Fruit fly (Drosophila melanogaster) whole organism, embryonic: ENCODE measurements around the gene CG42393.

Experiments
- CG10209 ChIP-seq: fragments of 200-800 bp; sonication (Bioruptor generic); optimal IDR thresholded peaks from 3 replicates; lab custom pipeline; 2017; ENCODE audit warnings: missing biosample characterization, mild to moderate bottlenecking, missing genetic modification characterization, missing genetic modification reagents
- CG10366 ChIP-seq: fragments of 200-800 bp; sonication (Bioruptor generic); IDR thresholded peaks from 2 replicates; pipeline ENCODE4 v1.3.6; 2022; ENCODE audit warnings: missing biosample characterization, missing genetic modification characterization
- CG12071 ChIP-seq: fragments of 200-800 bp; sonication (Bioruptor generic); optimal IDR thresholded peaks from 3 replicates; lab custom pipeline; 2018; ENCODE audit warnings: missing biosample characterization, mild to moderate bottlenecking, missing genetic modification characterization
- CG12299 ChIP-seq: fragments of 200-800 bp; sonication (Bioruptor generic); optimal IDR thresholded peaks from 2 replicates; lab custom pipeline; 2018; ENCODE audit warnings: missing biosample characterization, mild to moderate bottlenecking, missing genetic modification characterization
- CG13123 ChIP-seq: fragments of 200-800 bp; sonication (Bioruptor generic); optimal IDR thresholded peaks from 2 replicates; lab custom pipeline; 2016; ENCODE audit warnings: missing biosample characterization, missing genetic modification characterization
- CG1602 ChIP-seq: fragments of 200-800 bp; sonication (Bioruptor generic); optimal IDR thresholded peaks from 3 replicates; lab custom pipeline; 2016; ENCODE audit warnings: missing biosample characterization, missing genetic modification characterization
- CG2712 ChIP-seq: fragments of 200-800 bp; optimal IDR thresholded peaks from 3 replicates; lab custom pipeline; 2019; ENCODE audit warnings: missing biosample characterization, mild to moderate bottlenecking, missing genetic modification characterization, moderate library complexity
- CG32772 ChIP-seq: fragments of 200-800 bp; sonication (Bioruptor generic); IDR thresholded peaks from 2 replicates; pipeline ENCODE4 v1.3.6; 2022; ENCODE audit warnings: missing biosample characterization, missing genetic modification characterization
- CG33557 ChIP-seq: fragments of 200-800 bp; sonication (Bioruptor generic); optimal IDR thresholded peaks from 2 replicates; lab custom pipeline; 2019; ENCODE audit warnings: missing biosample characterization, mild to moderate bottlenecking, missing genetic modification characterization, moderate library complexity
- CG6765 ChIP-seq: fragments of 200-800 bp; sonication (Bioruptor generic); optimal IDR thresholded peaks from 3 replicates; lab custom pipeline; 2017; ENCODE audit warnings: missing biosample characterization, mild to moderate bottlenecking, missing genetic modification characterization
- CG8765 ChIP-seq: fragments of 200-800 bp; sonication (Bioruptor generic); IDR thresholded peaks from 2 replicates; pipeline ENCODE4 v1.3.6; 2022; ENCODE audit warnings: missing biosample characterization, missing genetic modification characterization
- Deaf1 ChIP-seq: fragments of 200-800 bp; optimal IDR thresholded peaks from 3 replicates; lab custom pipeline; 2019; ENCODE audit warnings: missing biosample characterization, mild to moderate bottlenecking, missing genetic modification characterization, moderate library complexity
- Dip3 ChIP-seq: fragments of 200-800 bp; sonication (Bioruptor generic); optimal IDR thresholded peaks from 3 replicates; lab custom pipeline; 2016; ENCODE audit warnings: missing biosample characterization, missing genetic modification characterization
- Elba2 ChIP-seq: fragments of 200-800 bp; sonication (Bioruptor generic); optimal IDR thresholded peaks from 3 replicates; lab custom pipeline; 2016; ENCODE audit warnings: missing biosample characterization, missing genetic modification characterization
- Fer1 ChIP-seq: fragments of 200-800 bp; sonication (Bioruptor generic); optimal IDR thresholded peaks from 2 replicates; lab custom pipeline; 2017; ENCODE audit warnings: missing biosample characterization, mild to moderate bottlenecking, missing genetic modification characterization
- HLH3B ChIP-seq: fragments of 200-800 bp; sonication (Bioruptor generic); IDR thresholded peaks from 2 replicates; pipeline ENCODE4 v1.3.6; 2022; ENCODE audit warnings: missing biosample characterization, missing genetic modification characterization
- HLHmδ ChIP-seq: fragments of 200-800 bp; sonication (Bioruptor generic); optimal IDR thresholded peaks from 2 replicates; lab custom pipeline; 2018; ENCODE audit warnings: missing biosample characterization, mild to moderate bottlenecking, missing genetic modification characterization, moderate library complexity
- Hey ChIP-seq: fragments of 200-800 bp; sonication (Bioruptor generic); optimal IDR thresholded peaks from 3 replicates; lab custom pipeline; 2018; ENCODE audit warnings: missing biosample characterization, mild to moderate bottlenecking, missing genetic modification characterization
- Hr3 ChIP-seq: fragments of 200-800 bp; sonication (Bioruptor generic); optimal IDR thresholded peaks from 3 replicates; lab custom pipeline; 2016; ENCODE audit warnings: missing biosample characterization, missing genetic modification characterization
- Hsf ChIP-seq: fragments of 200-800 bp; sonication (Bioruptor generic); optimal IDR thresholded peaks from 3 replicates; lab custom pipeline; 2016; ENCODE audit warnings: missing biosample characterization, missing genetic modification characterization
- Kr ChIP-seq: fragments of 200-800 bp; sonication (Bioruptor generic); optimal IDR thresholded peaks from 2 replicates; lab custom pipeline; 2017; ENCODE audit warnings: missing biosample characterization, mild to moderate bottlenecking, missing genetic modification characterization
- MTF-1 ChIP-seq: fragments of 200-800 bp; sonication (Bioruptor generic); optimal IDR thresholded peaks from 2 replicates; lab custom pipeline; 2018; ENCODE audit warnings: missing biosample characterization, mild to moderate bottlenecking, missing genetic modification characterization, borderline replicate concordance
- Myb ChIP-seq: fragments of 200-800 bp; sonication (Bioruptor generic); optimal IDR thresholded peaks from 2 replicates; lab custom pipeline; 2016; ENCODE audit warnings: missing biosample characterization, missing genetic modification characterization
- NK7.1 ChIP-seq: fragments of 200-800 bp; sonication (Bioruptor generic); optimal IDR thresholded peaks from 3 replicates; lab custom pipeline; 2016; ENCODE audit warnings: missing biosample characterization, missing genetic modification characterization
- Scr ChIP-seq: fragments of 200-800 bp; sonication (Bioruptor generic); IDR thresholded peaks from 2 replicates; pipeline ENCODE4 v1.3.6; 2022; ENCODE audit warnings: missing biosample characterization, missing genetic modification characterization; ENCODE audit not compliant: partially characterized antibody
- ac ChIP-seq: fragments of 200-800 bp; sonication (Bioruptor generic); optimal IDR thresholded peaks from 3 replicates; lab custom pipeline; 2017; ENCODE audit warnings: missing biosample characterization, mild to moderate bottlenecking, missing genetic modification characterization
- bbx ChIP-seq: fragments of 200-800 bp; sonication (Bioruptor generic); IDR thresholded peaks from 2 replicates; pipeline ENCODE4 v1.3.6; 2022; ENCODE audit warnings: missing biosample characterization, missing genetic modification characterization; ENCODE audit not compliant: partially characterized antibody
- bsh ChIP-seq, 2 experiments: fragments of 200-800 bp; sonication (Bioruptor generic); optimal IDR thresholded peaks; 2 replicates each; lab custom pipeline; 2017 to 2018; ENCODE audit warnings: mild to moderate bottlenecking in 2 of 2, missing biosample characterization in 2 of 2, missing genetic modification characterization in 2 of 2, moderate library complexity in 1 of 2
- chn ChIP-seq: fragments of 200-800 bp; sonication (Bioruptor generic); optimal IDR thresholded peaks from 2 replicates; lab custom pipeline; 2016; ENCODE audit warnings: missing biosample characterization, missing genetic modification characterization
- dan ChIP-seq: fragments of 200-800 bp; sonication (Bioruptor generic); IDR thresholded peaks from 2 replicates; pipeline ENCODE4 v1.3.6; 2022; ENCODE audit warnings: missing biosample characterization, missing genetic modification characterization
- dpn ChIP-seq, 2 experiments: fragments of 200-800 bp; sonication (Bioruptor generic); optimal IDR thresholded peaks; 3 replicates each; lab custom pipeline; 2016; ENCODE audit warnings: missing biosample characterization in 2 of 2, missing genetic modification characterization in 2 of 2
- dysf ChIP-seq: fragments of 200-800 bp; sonication (Bioruptor generic); IDR thresholded peaks from 3 replicates; pipeline ENCODE4 v1.3.6; 2022; ENCODE audit warnings: missing biosample characterization, missing genetic modification characterization
- ems ChIP-seq: fragments of 200-800 bp; sonication (Bioruptor generic); optimal IDR thresholded peaks from 3 replicates; lab custom pipeline; 2016; ENCODE audit warnings: missing biosample characterization, missing genetic modification characterization
- ewg ChIP-seq: fragments of 200-800 bp; sonication (Bioruptor generic); optimal IDR thresholded peaks from 3 replicates; lab custom pipeline; 2017; ENCODE audit warnings: mild to moderate bottlenecking, missing biosample characterization, missing genetic modification reagents, missing genetic modification characterization
- fd102C ChIP-seq: fragments of 200-800 bp; sonication (Bioruptor generic); optimal IDR thresholded peaks from 2 replicates; lab custom pipeline; 2018; ENCODE audit warnings: missing biosample characterization, mild to moderate bottlenecking, missing genetic modification characterization, moderate library complexity
- fru ChIP-seq: fragments of >200 bp; optimal IDR thresholded peaks from 2 replicates; lab custom pipeline; 2017
- fu2 ChIP-seq: fragments of 200-800 bp; sonication (Bioruptor generic); optimal IDR thresholded peaks from 2 replicates; lab custom pipeline; 2016; ENCODE audit warnings: missing biosample characterization, missing genetic modification characterization
- gro ChIP-seq: fragments of 200-800 bp; sonication (Bioruptor generic); optimal IDR thresholded peaks from 2 replicates; lab custom pipeline; 2016; ENCODE audit warnings: missing biosample characterization, missing genetic modification characterization
- lbe ChIP-seq: fragments of 200-800 bp; sonication (Bioruptor generic); optimal IDR thresholded peaks from 2 replicates; lab custom pipeline; 2016; ENCODE audit warnings: missing biosample characterization, mild to moderate bottlenecking, missing genetic modification characterization
- nom ChIP-seq: fragments of 200-800 bp; sonication (Bioruptor generic); optimal IDR thresholded peaks from 2 replicates; lab custom pipeline; 2017; ENCODE audit warnings: missing biosample characterization, missing genetic modification characterization, mild to moderate bottlenecking, moderate library complexity, missing genetic modification reagents
- odd ChIP-seq: fragments of 200-800 bp; sonication (Bioruptor generic); optimal IDR thresholded peaks from 2 replicates; lab custom pipeline; 2017; ENCODE audit warnings: missing biosample characterization, mild to moderate bottlenecking, missing genetic modification characterization
- org-1 ChIP-seq: fragments of 200-800 bp; sonication (Bioruptor generic); optimal IDR thresholded peaks from 2 replicates; lab custom pipeline; 2017; ENCODE audit warnings: missing biosample characterization, missing genetic modification characterization
- seq ChIP-seq: fragments of 200-800 bp; sonication (Bioruptor generic); IDR thresholded peaks from 2 replicates; pipeline ENCODE4 v1.3.6; 2022; ENCODE audit warnings: missing biosample characterization, missing genetic modification characterization
- sim ChIP-seq: fragments of 200-800 bp; sonication (Bioruptor generic); IDR thresholded peaks from 2 replicates; pipeline ENCODE4 v1.3.6; 2022; ENCODE audit warnings: missing biosample characterization, missing genetic modification characterization
- slbo ChIP-seq: fragments of 200-800 bp; sonication (Bioruptor generic); IDR thresholded peaks from 2 replicates; pipeline ENCODE4 v1.3.6; 2022; ENCODE audit warnings: missing biosample characterization, missing genetic modification characterization
- slp2 ChIP-seq: fragments of 200-800 bp; sonication (Bioruptor generic); optimal IDR thresholded peaks from 2 replicates; lab custom pipeline; 2016; ENCODE audit warnings: missing biosample characterization, missing genetic modification characterization
- unc-4 ChIP-seq: fragments of 200-800 bp; sonication (Bioruptor generic); IDR thresholded peaks from 2 replicates; pipeline ENCODE4 v1.3.6; 2022; ENCODE audit warnings: missing biosample characterization, missing genetic modification characterization; ENCODE audit not compliant: partially characterized antibody
- usp ChIP-seq: fragments of >200 bp; optimal IDR thresholded peaks from 2 replicates; lab custom pipeline; 2017; ENCODE audit warnings: missing biosample characterization, missing genetic modification characterization
- vfl ChIP-seq: fragments of 200-800 bp; sonication (Bioruptor generic); optimal IDR thresholded peaks from 2 replicates; lab custom pipeline; 2016; ENCODE audit warnings: missing biosample characterization, missing genetic modification characterization
- zen ChIP-seq: fragments of 200-800 bp; sonication (Bioruptor generic); optimal IDR thresholded peaks from 3 replicates; lab custom pipeline; 2018; ENCODE audit warnings: missing biosample characterization, mild to moderate bottlenecking, missing genetic modification characterization, moderate library complexity
- zen2 ChIP-seq: fragments of 200-800 bp; sonication (Bioruptor generic); IDR thresholded peaks from 3 replicates; pipeline ENCODE4 v1.3.6; 2022; ENCODE audit warnings: missing biosample characterization, missing genetic modification characterization; ENCODE audit not compliant: partially characterized antibody

Gene CG42393

DNA sequence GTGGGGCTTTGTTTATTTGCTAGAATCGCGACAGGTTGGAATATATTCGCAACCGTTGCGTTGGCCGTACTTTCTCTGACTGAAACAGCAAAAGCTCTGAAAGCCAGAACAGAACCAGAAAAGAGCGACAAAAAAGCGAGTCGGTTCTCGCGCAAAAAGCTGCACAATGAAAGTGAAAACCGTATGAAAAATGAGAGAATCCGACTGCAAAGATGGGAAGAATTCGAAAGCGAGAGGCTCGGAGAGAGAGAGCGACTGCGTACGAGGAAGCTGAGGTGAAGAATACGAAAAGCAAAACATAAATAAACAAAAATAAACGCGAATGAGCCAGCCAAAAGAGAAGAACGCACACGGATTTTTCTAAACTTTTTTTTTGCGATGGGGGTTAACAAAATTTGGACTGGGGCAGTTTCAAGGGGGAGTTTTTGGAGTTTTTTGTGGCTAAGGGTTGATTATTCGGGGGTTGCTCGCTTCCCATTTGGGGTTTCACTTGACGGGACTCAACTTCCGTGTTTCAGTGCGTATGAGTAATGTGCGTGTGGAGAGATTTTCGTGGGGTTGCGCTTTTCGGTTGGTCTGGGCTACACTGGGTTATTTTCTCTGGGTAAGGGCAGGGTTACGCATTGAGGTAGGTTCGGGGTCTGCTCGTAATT lies 19.3 kb downstream of the CG42393 start:
- TF ChIP-seq MTF-1 (GFP tag; lab: Kevin White, UChicago) (no peak), ewg (GFP tag; lab: Kevin White, UChicago) (peak; percentile 19), fu2 (GFP tag; lab: Kevin White, UChicago) (no peak), Hsf (GFP tag; lab: Kevin White, UChicago) (no peak), CG33557 (GFP tag; lab: Kevin White, UChicago) (no peak), zen (tag; lab: Kevin White, UChicago) (no peak), chn (GFP tag; lab: Kevin White, UChicago) (no peak), org-1 (GFP tag; lab: Kevin White, UChicago) (no peak), ems (GFP tag; lab: Kevin White, UChicago) (no peak), CG2712 (no peak), Hey (no peak), CG6765 (GFP tag; lab: Kevin White, UChicago) (no peak), odd (GFP tag; lab: Kevin White, UChicago) (no peak), Dip3 (GFP tag; lab: Kevin White, UChicago) (peak; percentile 52), CG12299 (no peak), Fer1 (GFP tag; lab: Kevin White, UChicago) (no peak), dysf (GFP tag; lab: Robert Waterston, UW) (no peak), sim (GFP tag; lab: Robert Waterston, UW) (no peak), CG10209 (no peak), CG8765 (no peak), fru (no peak), zen2 (GFP tag; lab: Robert Waterston, UW) (no peak), slp2 (no peak), CG10366 (no peak), nom (GFP tag; lab: Kevin White, UChicago) (peak; percentile 62), slbo (GFP tag; lab: Robert Waterston, UW) (no peak), CG13123 (GFP tag; lab: Kevin White, UChicago) (no peak), fd102C (GFP tag; lab: Kevin White, UChicago) (no peak), CG32772 (GFP tag; lab: Robert Waterston, UW) (no peak), usp (GFP tag; lab: Kevin White, UChicago) (no peak), CG12071 (GFP tag; lab: Kevin White, UChicago) (no peak), Scr (GFP tag; lab: Robert Waterston, UW) (no peak), CG1602 (no peak), Deaf1 (tag; lab: Kevin White, UChicago) (peak; percentile 11), Kr (no peak), Myb (GFP tag; lab: Kevin White, UChicago) (no peak), lbe (peak; percentile 39), dan (GFP tag; lab: Robert Waterston, UW) (no peak), unc-4 (no peak), HLH3B (no peak), NK7.1 (GFP tag; lab: Kevin White, UChicago) (no peak), ac (GFP tag; lab: Kevin White, UChicago) (no peak), HLHmδ (no peak), bsh (GFP tag; optimal IDR thresholded peaks at IDR 0.05; lab: Kevin White, UChicago) (peak in 1 of 2 experiments; percentile 37), dpn (GFP tag; optimal IDR thresholded peaks at IDR 0.05; lab: Kevin White, UChicago) (no peak), Elba2 (GFP tag; lab: Kevin White, UChicago) (no peak), vfl (GFP tag; lab: Kevin White, UChicago) (no peak), Hr3 (GFP tag; lab: Kevin White, UChicago) (no peak), gro (no peak), seq (peak; percentile 47; the same call in 1 of the 2 replicates), bbx (GFP tag; lab: Robert Waterston, UW) (no peak)
